Worm (Caenorhabditis elegans): Measurements from ENCODE around the gene blos-2.

DNA sequence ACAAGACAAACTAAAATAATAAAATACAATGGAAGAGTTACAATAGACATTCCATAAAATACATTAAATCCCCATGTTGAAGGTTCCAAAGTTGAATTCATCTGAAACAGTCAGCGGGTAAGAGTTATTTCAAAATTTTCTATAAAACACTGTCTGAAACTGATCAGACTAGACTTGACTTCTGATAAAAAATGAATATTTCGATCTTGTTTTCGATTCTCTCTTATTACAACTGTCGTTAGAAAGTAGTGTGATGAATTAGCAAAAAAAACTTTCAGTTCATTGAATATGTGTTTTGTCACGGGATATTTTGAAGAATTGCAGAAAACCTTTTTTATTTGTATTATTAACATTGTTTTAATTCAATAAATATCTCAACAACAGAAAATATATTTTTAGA, 32.3 kb upstream of the blos-2 start, which contains the start of gene srv-26:
- TF ChIP-seq tbx-11 (GFP tag; IDR thresholded peaks at IDR 0.05) (no peak), ceh-13 (GFP tag; optimal IDR thresholded peaks at IDR 0.05) (no peak), scrt-1 (GFP tag; IDR thresholded peaks at IDR 0.05) (no peak), F13C5.2 (tag; optimal IDR thresholded peaks at IDR 0.05) (no peak), hmbx-1 (tag; optimal IDR thresholded peaks at IDR 0.05) (no peak), sea-1 (GFP tag; conservative IDR thresholded peaks at IDR 0.05) (no peak)
